Worm (Caenorhabditis elegans) whole organism, young adult: ENCODE data around the gene clec-64.

Experiments used
- B0019.2 ChIP-seq: fragments of 200-800 bp; sonication (Bioruptor generic); conservative IDR thresholded peaks from 2 replicates; pipeline ENCODE4 v1.3.6; 2022; ENCODE audit warnings: missing genetic modification reagents, missing genetic modification characterization, missing compliant biosample characterization
- B0035.1 ChIP-seq: sonication (generic microtip); optimal IDR thresholded peaks from 2 replicates; lab custom pipeline; 2016; ENCODE audit warnings: missing genetic modification characterization, mild to moderate bottlenecking, missing compliant biosample characterization, missing genotype, missing genetic modification reagents
- C17E4.6 ChIP-seq: fragments of 200-800 bp; sonication (Bioruptor generic); IDR thresholded peaks from 2 replicates; pipeline ENCODE4 v1.3.6; 2022; ENCODE audit warnings: missing genetic modification reagents, missing genetic modification characterization, missing compliant biosample characterization
- F22D6.2 ChIP-seq: sonication (generic microtip); optimal IDR thresholded peaks from 2 replicates; lab custom pipeline; 2016; ENCODE audit warnings: mild to moderate bottlenecking, missing genetic modification characterization, missing compliant biosample characterization
- F23B12.7 ChIP-seq: sonication (generic microtip); optimal IDR thresholded peaks from 2 replicates; lab custom pipeline; 2017; ENCODE audit warnings: missing genetic modification characterization, mild to moderate bottlenecking, missing compliant biosample characterization, antibody characterized with exemption, moderate library complexity; ENCODE audit not compliant: insufficient read depth
- T07F8.4 ChIP-seq: sonication (generic microtip); optimal IDR thresholded peaks from 2 replicates; lab custom pipeline; 2016; ENCODE audit warnings: mild to moderate bottlenecking, missing genetic modification characterization, moderate library complexity, missing compliant biosample characterization
- ceh-79 ChIP-seq: sonication (generic microtip); optimal IDR thresholded peaks from 2 replicates; lab custom pipeline; 2017; ENCODE audit warnings: mild to moderate bottlenecking, missing genetic modification characterization, missing compliant biosample characterization
- dox-1 ChIP-seq: fragments of 200-800 bp; sonication (Bioruptor generic); IDR thresholded peaks from 2 replicates; pipeline ENCODE4 v1.3.6; 2022; ENCODE audit warnings: missing genetic modification reagents, missing genetic modification characterization, missing compliant biosample characterization
- dpl-1 ChIP-seq: fragments of 150-350 bp; optimal IDR thresholded peaks from 2 replicates; lab custom pipeline; 2014; ENCODE audit warnings: missing biosample characterization, missing genetic modification reagents, missing genetic modification characterization
- egrh-3 ChIP-seq: fragments of 200-800 bp; sonication (Bioruptor generic); IDR thresholded peaks from 2 replicates; pipeline ENCODE4 v1.3.6; 2022; ENCODE audit warnings: missing genetic modification reagents, missing genetic modification characterization, missing compliant biosample characterization
- hlh-26 ChIP-seq: fragments of 200-800 bp; sonication (Bioruptor generic); conservative IDR thresholded peaks from 2 replicates; pipeline ENCODE4 v1.3.6; 2022; ENCODE audit warnings: missing genetic modification reagents, missing genetic modification characterization, missing compliant biosample characterization
- let-526 ChIP-seq: fragments of 200-800 bp; sonication (Bioruptor generic); IDR thresholded peaks from 2 replicates; pipeline ENCODE4 v1.3.6; 2022; ENCODE audit warnings: missing genetic modification reagents, missing genetic modification characterization, missing compliant biosample characterization
- lin-40 ChIP-seq: sonication (generic microtip); optimal IDR thresholded peaks from 2 replicates; lab custom pipeline; 2016; ENCODE audit warnings: missing genetic modification characterization, mild to moderate bottlenecking, missing compliant biosample characterization, missing genotype, missing genetic modification reagents
- lsl-1 ChIP-seq: fragments of 200-800 bp; sonication (Bioruptor generic); optimal IDR thresholded peaks from 2 replicates; lab custom pipeline; 2018; ENCODE audit warnings: mild to moderate bottlenecking, missing genetic modification characterization, moderate library complexity, missing compliant biosample characterization
- madf-10 ChIP-seq: sonication (generic microtip); optimal IDR thresholded peaks from 2 replicates; lab custom pipeline; 2016; ENCODE audit warnings: mild to moderate bottlenecking, missing genetic modification characterization, missing compliant biosample characterization
- madf-3 ChIP-seq: fragments of 200-800 bp; sonication (Bioruptor generic); IDR thresholded peaks from 2 replicates; pipeline ENCODE4 v1.3.6; 2022; ENCODE audit warnings: missing genetic modification reagents, missing genetic modification characterization, missing compliant biosample characterization
- madf-6 ChIP-seq: fragments of 200-800 bp; sonication (Bioruptor generic); IDR thresholded peaks from 2 replicates; pipeline ENCODE4 v1.3.6; 2022; ENCODE audit warnings: missing genetic modification reagents, missing genetic modification characterization, missing compliant biosample characterization
- nhr-80 ChIP-seq: sonication (generic microtip); optimal IDR thresholded peaks from 2 replicates; lab custom pipeline; 2016; ENCODE audit warnings: missing genetic modification characterization, missing compliant biosample characterization
- pbrm-1 ChIP-seq: fragments of 200-800 bp; sonication (Bioruptor generic); IDR thresholded peaks from 2 replicates; pipeline ENCODE4 v1.3.6; 2022; ENCODE audit warnings: missing genetic modification reagents, missing genetic modification characterization, missing compliant biosample characterization
- rec-8 ChIP-seq, 2 experiments: sonication (generic microtip); optimal IDR thresholded peaks; 2 replicates each; lab custom pipeline; 2016; ENCODE audit warnings: mild to moderate bottlenecking in 2 of 2, missing genetic modification characterization in 2 of 2, missing genetic modification reagents in 2 of 2, missing genotype in 2 of 2, missing biosample characterization in 1 of 2, missing compliant biosample characterization in 1 of 2, moderate library complexity in 1 of 2
- repo-1 ChIP-seq: sonication (generic microtip); optimal IDR thresholded peaks from 2 replicates; lab custom pipeline; 2017; ENCODE audit warnings: mild to moderate bottlenecking, missing genetic modification characterization, missing compliant biosample characterization
- snpc-1.1 ChIP-seq: sonication (generic microtip); optimal IDR thresholded peaks from 2 replicates; lab custom pipeline; 2017; ENCODE audit warnings: missing genetic modification characterization, mild to moderate bottlenecking, missing compliant biosample characterization, antibody characterized with exemption, moderate library complexity, missing genotype, missing genetic modification reagents; ENCODE audit not compliant: insufficient read depth
- snpc-1.3 ChIP-seq: sonication (generic microtip); optimal IDR thresholded peaks from 2 replicates; lab custom pipeline; 2017; ENCODE audit warnings: missing genetic modification characterization, mild to moderate bottlenecking, missing compliant biosample characterization, antibody characterized with exemption, moderate library complexity, missing genotype, missing genetic modification reagents; ENCODE audit not compliant: insufficient read depth
- snpc-3.4 ChIP-seq: sonication (generic microtip); optimal IDR thresholded peaks from 2 replicates; lab custom pipeline; 2017; ENCODE audit warnings: missing genetic modification characterization, mild to moderate bottlenecking, missing compliant biosample characterization, antibody characterized with exemption, moderate library complexity, missing genotype, missing genetic modification reagents
- snpc-4 ChIP-seq, 5 experiments: fragments of 150-350 bp in 1 of 5; sonication (generic microtip) in 4 of 5; optimal IDR thresholded peaks; 2 replicates each; lab custom pipeline; 2014 to 2018; ENCODE audit warnings: missing genetic modification characterization in 5 of 5, missing biosample characterization in 3 of 5, antibody characterized with exemption in 2 of 5, mild to moderate bottlenecking in 2 of 5, missing compliant biosample characterization in 2 of 5, missing genotype in 2 of 5, moderate library complexity in 2 of 5, missing genetic modification reagents in 1 of 5
- unc-130 ChIP-seq: sonication (generic microtip); optimal IDR thresholded peaks from 2 replicates; lab custom pipeline; 2016; ENCODE audit warnings: missing genetic modification reagents, missing genetic modification characterization, missing compliant biosample characterization
- unc-62 ChIP-seq: fragments of 150-350 bp; optimal IDR thresholded peaks from 2 replicates; lab custom pipeline; 2014; ENCODE audit warnings: missing biosample characterization, missing genetic modification reagents, missing genetic modification characterization
- zfh-2 ChIP-seq: fragments of 200-800 bp; sonication (Bioruptor generic); conservative IDR thresholded peaks from 2 replicates; pipeline ENCODE4 v1.3.6; 2022; ENCODE audit warnings: missing genetic modification reagents, missing genetic modification characterization, missing compliant biosample characterization
- ztf-25 ChIP-seq: fragments of 200-800 bp; sonication (Bioruptor generic); IDR thresholded peaks from 2 replicates; pipeline ENCODE4 v1.3.6; 2022; ENCODE audit warnings: missing genetic modification reagents, missing genetic modification characterization, missing compliant biosample characterization

The clec-64 gene

ce11 chrII:12884972-12885371 lies 13.1 kb upstream of the clec-64 start, which contains the start of gene sra-14:
sra-14 (plus strand) TSS chrII:12885272.
- TF ChIP-seq B0035.1 (tag; lab: Kevin White, UChicago) (no peak), snpc-4 (GFP tag; optimal IDR thresholded peaks at IDR 0.05; lab: Kevin White, UChicago) (no peak), snpc-4 (tag; optimal IDR thresholded peaks at IDR 0.05; lab: Kevin White, UChicago) (no peak), ceh-79 (tag; lab: Kevin White, UChicago) (no peak), dox-1 (GFP tag; lab: Robert Waterston, UW) (no peak), B0019.2 (GFP tag; lab: Robert Waterston, UW) (no peak), pbrm-1 (GFP tag; lab: Robert Waterston, UW) (no peak), madf-3 (GFP tag; lab: Robert Waterston, UW) (no peak), zfh-2 (no peak), ztf-25 (GFP tag; lab: Robert Waterston, UW) (no peak), lsl-1 (GFP tag; lab: Kevin White, UChicago) (no peak)

ce11 chrII:12888471-12888870 lies 9.6 kb upstream of the clec-64 start, which contains the start of gene F35C5.3:
F35C5.3 (plus strand) TSS chrII:12888771.
- no peak for TF ChIP-seq T07F8.4
- TF ChIP-seq F23B12.7, result no peak
- TF ChIP-seq hlh-26 (GFP tag; lab: Robert Waterston, UW), result no peak
- TF ChIP-seq repo-1 (tag; lab: Kevin White, UChicago), result no peak

DNA sequence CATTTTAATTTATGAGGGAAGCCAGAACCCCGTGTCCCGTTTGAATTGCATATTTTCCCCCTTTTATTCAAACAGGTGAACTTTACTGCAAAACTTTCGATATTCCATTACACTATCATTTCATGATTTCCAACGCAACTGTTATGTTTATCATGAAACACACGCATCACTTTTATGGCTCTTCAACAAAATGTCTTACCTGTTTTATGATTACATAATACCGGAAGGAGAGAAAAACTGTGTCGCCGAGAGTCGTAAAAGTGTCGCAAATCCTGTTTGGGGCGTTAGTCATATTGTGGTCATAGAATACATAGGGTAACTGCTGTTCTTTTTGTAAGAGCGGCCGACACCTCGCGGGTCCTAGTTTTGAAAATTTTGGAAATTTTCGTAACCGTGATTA lies 5.6 kb upstream of the clec-64 start:
- TF ChIP-seq F23B12.7 (no peak), unc-62 (GFP tag; lab: Kevin White, UChicago) (peak; percentile 1), unc-130 (GFP tag; lab: Kevin White, UChicago) (no peak), snpc-4 (GFP tag; optimal IDR thresholded peaks at IDR 0.05; lab: Kevin White, UChicago) (no peak), snpc-4 (tag; optimal IDR thresholded peaks at IDR 0.05; lab: Kevin White, UChicago) (peak in 1 of 4 experiments; percentile 36), dpl-1 (GFP tag; lab: Kevin White, UChicago) (no peak), C17E4.6 (GFP tag; lab: Robert Waterston, UW) (no peak), B0035.1 (tag; lab: Kevin White, UChicago) (no peak), snpc-3.4 (tag; lab: Kevin White, UChicago) (no peak), snpc-1.3 (tag; lab: Kevin White, UChicago) (no peak), nhr-80 (tag; lab: Kevin White, UChicago) (peak; percentile 39), madf-10 (tag; lab: Kevin White, UChicago) (no peak)

DNA sequence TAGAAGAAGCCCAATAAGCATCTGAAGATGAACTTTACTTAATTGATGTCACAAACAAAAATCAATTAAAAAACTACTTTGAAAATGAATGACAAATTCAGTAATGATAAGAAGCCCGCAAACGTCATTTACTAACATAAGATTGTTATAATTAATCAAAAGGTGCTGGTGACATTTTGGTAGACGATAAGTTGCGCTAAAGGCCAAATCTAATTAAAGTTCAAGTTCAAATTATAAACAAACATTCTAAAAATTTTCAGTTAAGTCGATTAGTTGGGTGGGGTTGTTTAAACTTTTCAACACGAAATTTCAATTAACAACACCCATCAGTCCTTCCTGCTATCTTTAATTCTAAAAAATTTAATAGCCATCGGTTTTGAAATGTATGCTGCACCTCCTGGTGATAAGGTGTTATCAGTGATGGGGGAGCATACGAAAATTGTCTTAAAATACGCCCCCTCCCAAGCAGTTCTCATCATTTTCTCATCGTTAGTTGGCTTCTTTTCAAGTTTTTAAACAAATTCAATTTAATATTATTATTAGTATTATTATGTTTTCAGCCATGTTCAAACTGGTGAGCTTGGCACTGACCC lies 2.9 kb upstream of the clec-64 start, which contains the start of the genes clec-62 and clec-63:
Gene clec-62 (minus strand): TSS at position 51 of the 593 bp plus-strand sequence.
Gene clec-63 (plus strand): TSS at position 561 of the 593 bp plus-strand sequence.
- TF ChIP-seq nhr-80 (tag; lab: Kevin White, UChicago) (peak; percentile 70), rec-8 (tag; optimal IDR thresholded peaks at IDR 0.05; lab: Kevin White, UChicago) (no peak)
- TF ChIP-seq, all 124 proteins: peak for 1

- TF ChIP-seq lin-40 (tag; lab: Kevin White, UChicago), result no peak
- no peak for TF ChIP-seq F22D6.2 (tag; lab: Kevin White, UChicago)
- TF ChIP-seq let-526 (GFP tag; lab: Robert Waterston, UW), result no peak
- TF ChIP-seq snpc-1.1 (tag; lab: Kevin White, UChicago), result no peak
- TF ChIP-seq madf-6 (GFP tag; lab: Robert Waterston, UW), result no peak
- no peak for TF ChIP-seq madf-10 (tag; lab: Kevin White, UChicago)
- peak; percentile 51; the same call in 1 of the 2 replicates for TF ChIP-seq zfh-2
- no peak for TF ChIP-seq egrh-3 (GFP tag; lab: Robert Waterston, UW)
- TF ChIP-seq, all 124 proteins: peak for 1
These were observed 1.4 kb upstream of the clec-64 start for ce11 chrII:12896666-12897065.
